Fruit fly (Drosophila melanogaster): ENCODE measurements around the gene CG12985.

The CG12985 gene

DNA sequence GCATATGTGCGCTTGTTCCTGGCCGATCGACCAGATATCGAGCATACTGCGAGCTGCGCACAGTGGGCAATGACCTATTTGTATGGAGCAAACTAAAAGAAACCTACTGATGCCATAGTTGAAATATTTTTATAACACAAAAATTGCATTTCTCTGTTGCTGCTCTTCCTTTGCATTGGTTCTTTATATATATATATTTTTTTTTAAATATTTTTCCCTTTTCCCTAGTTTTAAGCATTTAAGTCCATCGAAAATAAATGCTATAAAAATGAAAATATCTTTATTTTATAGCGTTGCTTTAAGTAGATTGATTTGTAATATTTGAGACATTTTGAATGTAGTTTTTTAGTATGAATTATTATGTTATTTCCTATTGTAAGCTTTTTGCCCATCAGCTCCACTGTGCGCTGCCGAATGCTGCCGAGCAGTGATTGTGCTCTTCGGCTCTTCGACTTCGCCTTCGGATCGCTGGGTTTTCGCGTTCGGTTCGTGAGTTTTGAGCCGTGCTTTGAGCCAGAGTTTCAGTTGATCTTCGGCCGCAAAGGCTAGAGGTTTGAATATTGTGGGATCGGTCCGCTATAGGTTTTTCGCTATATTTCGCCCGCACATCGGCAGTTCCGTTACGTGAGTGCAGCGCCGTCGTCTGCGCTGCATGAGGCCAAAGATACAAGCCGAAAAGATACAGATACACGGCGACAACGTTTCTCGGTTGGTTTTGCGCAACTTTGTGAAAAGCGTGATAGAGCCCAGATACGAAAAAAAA lies 27.6 kb downstream of the CG12985 start, which contains the start of gene CG6847 (continued):
- TF ChIP-seq gsb-n (tag; optimal IDR thresholded peaks at IDR 0.05) (peak; percentile 69), hth (optimal IDR thresholded peaks at IDR 0.05) (no peak), MESR4 (GFP tag; optimal IDR thresholded peaks at IDR 0.05) (no peak), Sin3A (optimal IDR thresholded peaks at IDR 0.05) (no peak), az2 (GFP tag; optimal IDR thresholded peaks at IDR 0.05) (peak; percentile 78), Dad (GFP tag; optimal IDR thresholded peaks at IDR 0.05) (no peak), chm (GFP tag; IDR thresholded peaks at IDR 0.05) (peak; percentile 68; the same call in 1 of the 2 replicates), chinmo (GFP tag; IDR thresholded peaks at IDR 0.05; ENCODE audit: partially characterized antibody) (peak; percentile 78; the same call in 2 of the 4 replicates), CG8359 (GFP tag; optimal IDR thresholded peaks at IDR 0.05; ENCODE audit: borderline replicate concordance) (no peak), psq (GFP tag; optimal IDR thresholded peaks at IDR 0.05) (peak; percentile 16), pnt (GFP tag; optimal IDR thresholded peaks at IDR 0.05) (peak; percentile 16), slou (GFP tag; optimal IDR thresholded peaks at IDR 0.05) (peak; percentile 9), HLH4C (GFP tag; IDR thresholded peaks at IDR 0.05; ENCODE audit: partially characterized antibody) (no peak), CG10565 (GFP tag; optimal IDR thresholded peaks at IDR 0.05) (no peak), mld (GFP tag; IDR thresholded peaks at IDR 0.05; ENCODE audit: partially characterized antibody) (no peak), CG4854 (GFP tag; optimal IDR thresholded peaks at IDR 0.05) (no peak), btn (GFP tag; optimal IDR thresholded peaks at IDR 0.05) (no peak), Hmr (GFP tag; optimal IDR thresholded peaks at IDR 0.05) (peak; percentile 81), pum (GFP tag; optimal IDR thresholded peaks at IDR 0.05) (peak; percentile 13), CrebB (tag; optimal IDR thresholded peaks at IDR 0.05) (no peak), CG2889 (GFP tag; IDR thresholded peaks at IDR 0.05) (no peak), Adf1 (GFP tag; IDR thresholded peaks at IDR 0.05) (no peak), Oli (tag; optimal IDR thresholded peaks at IDR 0.05) (peak; percentile 83), sens-2 (GFP tag; IDR thresholded peaks at IDR 0.05) (no peak), onecut (GFP tag; IDR thresholded peaks at IDR 0.05) (no peak), nmo (GFP tag; optimal IDR thresholded peaks at IDR 0.05) (peak; percentile 89), shn (GFP tag; optimal IDR thresholded peaks at IDR 0.05) (no peak), Fer2 (tag; optimal IDR thresholded peaks at IDR 0.05) (peak; percentile 9), CG5953 (GFP tag; IDR thresholded peaks at IDR 0.05) (no peak), CG10321 (GFP tag; IDR thresholded peaks at IDR 0.05) (no peak), Med (GFP tag) (peak; percentile 74), ken (GFP tag; IDR thresholded peaks at IDR 0.05) (0 out of 3 replicates have a peak, but pooled peaks have one; percentile 19), Antp (GFP tag; optimal IDR thresholded peaks at IDR 0.05) (no peak), CG9932 (GFP tag; IDR thresholded peaks at IDR 0.05) (peak; percentile 59), emc (GFP tag; optimal IDR thresholded peaks at IDR 0.05) (no peak), Sry-δ (GFP tag; optimal IDR thresholded peaks at IDR 0.05) (no peak), sisA (GFP tag; IDR thresholded peaks at IDR 0.05) (peak; percentile 8; the same call in 1 of the 2 replicates), CG11696 (GFP tag; IDR thresholded peaks at IDR 0.05) (0 out of 2 replicates have a peak, but pooled peaks have one; percentile 21), CG4404 (GFP tag; IDR thresholded peaks at IDR 0.05) (peak; percentile 46; the same call in 1 of the 2 replicates), CG18011 (GFP tag; optimal IDR thresholded peaks at IDR 0.05) (peak; percentile 10), Bdp1 (GFP tag; optimal IDR thresholded peaks at IDR 0.05) (no peak), corto (GFP tag; optimal IDR thresholded peaks at IDR 0.05) (no peak), pros (GFP tag; optimal IDR thresholded peaks at IDR 0.05) (no peak), fru (optimal IDR thresholded peaks at IDR 0.05) (no peak), CG4617 (GFP tag; optimal IDR thresholded peaks at IDR 0.05; ENCODE audit: borderline replicate concordance) (peak; percentile 8), CG11560 (tag; IDR thresholded peaks at IDR 0.05) (no peak), Trl (optimal IDR thresholded peaks at IDR 0.05) (no peak), Trl (GFP tag; optimal IDR thresholded peaks at IDR 0.05) (peak; percentile 12), CG12659 (GFP tag; optimal IDR thresholded peaks at IDR 0.05) (peak; percentile 84), CG17186 (GFP tag; optimal IDR thresholded peaks at IDR 0.05) (no peak), abd-A (tag; optimal IDR thresholded peaks at IDR 0.05) (no peak)

All from whole organism, embryonic.